Worm (Caenorhabditis elegans) whole organism, early embryonic: ENCODE data around the gene hhat-1.
"Not testable (repeated sequence)": the region's sequence is repeated elsewhere in the genome, so short reads cannot be mapped to it uniquely, and the experiment has no call there.

ENCODE experiments used
- B0310.2 ChIP-seq: sonication (generic microtip); optimal IDR thresholded peaks from 2 replicates; lab custom pipeline; 2016; ENCODE audit warnings: mild to moderate bottlenecking, missing genetic modification characterization, missing compliant biosample characterization
- F13C5.2 ChIP-seq: sonication (generic microtip); optimal IDR thresholded peaks from 2 replicates; lab custom pipeline; 2017; ENCODE audit warnings: mild to moderate bottlenecking, missing genetic modification characterization, inconsistent platforms, missing compliant biosample characterization
- ama-1 ChIP-seq: fragments of 150-350 bp; optimal IDR thresholded peaks from 2 replicates; lab custom pipeline; 2014
- flt-1 ChIP-seq: fragments of 200-800 bp; sonication (Bioruptor generic); IDR thresholded peaks from 2 replicates; pipeline ENCODE4 v1.3.6; 2022; ENCODE audit warnings: missing genetic modification characterization, missing compliant biosample characterization
- hmbx-1 ChIP-seq: sonication (generic microtip); optimal IDR thresholded peaks from 2 replicates; lab custom pipeline; 2016; ENCODE audit warnings: mild to moderate bottlenecking, missing genetic modification characterization, missing compliant biosample characterization
- scrt-1 ChIP-seq: fragments of 200-800 bp; sonication (Bioruptor generic); IDR thresholded peaks from 2 replicates; pipeline ENCODE4 v1.3.6; 2022; ENCODE audit warnings: missing genetic modification characterization, missing compliant biosample characterization
- sea-1 ChIP-seq: fragments of 200-800 bp; sonication (Bioruptor generic); conservative IDR thresholded peaks from 2 replicates; pipeline ENCODE4 v1.3.6; 2022; ENCODE audit warnings: missing genetic modification characterization, missing compliant biosample characterization
- tbx-37 ChIP-seq: fragments of 200-800 bp; sonication (Bioruptor generic); conservative IDR thresholded peaks from 2 replicates; pipeline ENCODE4 v1.3.6; 2022; ENCODE audit warnings: missing genetic modification reagents, missing genetic modification characterization, missing compliant biosample characterization
- tra-4 ChIP-seq: sonication (generic microtip); optimal IDR thresholded peaks from 2 replicates; lab custom pipeline; 2017; ENCODE audit warnings: missing genetic modification characterization, missing compliant biosample characterization

DNA sequence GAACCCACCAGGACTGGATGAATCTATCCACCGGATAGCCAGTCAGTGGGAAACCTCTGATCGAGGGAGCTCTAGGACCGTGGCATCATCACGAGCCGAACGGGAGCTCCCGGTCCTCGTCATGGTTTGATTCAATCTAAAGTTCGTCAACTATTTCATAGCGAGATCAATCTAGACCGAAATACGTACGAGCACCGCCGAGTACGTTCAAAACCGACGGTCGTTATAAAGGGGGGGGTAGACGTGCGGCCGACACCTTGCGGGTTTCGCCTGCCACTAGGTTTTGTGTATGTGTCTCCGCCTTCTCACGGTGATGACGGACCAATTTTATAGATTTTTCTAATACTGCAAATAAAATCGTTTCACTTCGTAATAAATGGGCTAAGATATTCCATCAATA is 42.4 kb upstream of the hhat-1 start:
- TF ChIP-seq ama-1; B0310.2; tbx-37; tra-4 (tag; lab: Kevin White, UChicago); hmbx-1 (tag; lab: Kevin White, UChicago); F13C5.2 (tag; lab: Kevin White, UChicago); flt-1 (GFP tag; lab: Robert Waterston, UW); sea-1 (GFP tag; lab: Robert Waterston, UW): not testable (repeated sequence)
- TF ChIP-seq scrt-1, result peak; percentile 65; the same call in 1 of the 2 replicates
